Worm (Caenorhabditis elegans) whole organism, early embryonic: Measurements from ENCODE around the gene Y17G7B.12.

Source experiments
- ama-1 ChIP-seq: fragments of 150-350 bp; optimal IDR thresholded peaks from 2 replicates; lab custom pipeline; 2014
- ceh-36 ChIP-seq: sonication (generic microtip); optimal IDR thresholded peaks from 2 replicates; lab custom pipeline; 2016; ENCODE audit warnings: missing genetic modification characterization, inconsistent platforms, missing compliant biosample characterization
- ets-7 ChIP-seq: sonication (generic microtip); optimal IDR thresholded peaks from 2 replicates; lab custom pipeline; 2016; ENCODE audit warnings: missing genotype, missing genetic modification characterization, missing compliant biosample characterization
- hmbx-1 ChIP-seq: sonication (generic microtip); optimal IDR thresholded peaks from 2 replicates; lab custom pipeline; 2016; ENCODE audit warnings: mild to moderate bottlenecking, missing genetic modification characterization, missing compliant biosample characterization
- pes-1 ChIP-seq: fragments of 200-800 bp; sonication (Bioruptor generic); IDR thresholded peaks from 2 replicates; pipeline ENCODE4 v1.3.6; 2022; ENCODE audit warnings: missing genetic modification reagents, missing genetic modification characterization, missing compliant biosample characterization
- tbx-37 ChIP-seq: fragments of 200-800 bp; sonication (Bioruptor generic); conservative IDR thresholded peaks from 2 replicates; pipeline ENCODE4 v1.3.6; 2022; ENCODE audit warnings: missing genetic modification reagents, missing genetic modification characterization, missing compliant biosample characterization

DNA sequence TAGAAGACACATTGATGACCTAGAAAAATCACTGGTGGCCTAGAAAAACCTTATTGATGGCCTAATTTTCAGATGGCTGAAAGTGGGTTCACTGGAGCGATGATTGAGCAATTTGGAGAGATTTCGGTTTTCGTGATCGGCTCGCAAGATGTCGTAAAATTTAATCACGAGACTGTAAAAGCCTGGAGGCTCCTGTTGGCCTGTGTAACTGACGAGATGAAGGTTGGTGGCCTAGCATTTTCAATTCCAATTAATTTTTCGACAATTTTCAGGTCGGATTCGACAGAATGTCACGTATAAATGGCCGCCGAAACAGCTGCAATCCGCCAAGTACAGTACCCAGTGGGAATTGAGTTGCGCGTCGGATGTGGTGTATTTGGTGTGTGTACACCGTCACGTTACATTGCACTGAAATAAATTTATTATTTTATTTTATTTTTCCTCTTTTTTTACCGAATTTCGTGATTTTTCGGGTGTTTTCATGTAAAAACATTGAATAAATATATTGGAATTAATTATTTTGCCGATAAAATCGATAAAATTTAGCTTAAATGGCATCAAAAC lies at the start of gene Y17G7B.12:
- TF ChIP-seq ceh-36 (tag; lab: Kevin White, UChicago), result no peak
- no peak for TF ChIP-seq pes-1
- TF ChIP-seq ama-1 (lab: Kevin White, UChicago), result no peak
- no peak for TF ChIP-seq hmbx-1 (tag; lab: Kevin White, UChicago)
- TF ChIP-seq ets-7 (tag; lab: Kevin White, UChicago), result no peak
- no peak for TF ChIP-seq tbx-37 (GFP tag; lab: Robert Waterston, UW)
